Fruit fly (Drosophila melanogaster): ENCODE results near the gene Sox102F.

dm6 chr4:844468-844867, 10.3 kb upstream of the Sox102F start, which contains the start of gene fd102C:
- TF ChIP-seq psq (optimal IDR thresholded peaks at IDR 0.05) (no peak), EcR (GFP tag; optimal IDR thresholded peaks at IDR 0.05) (no peak), pan (optimal IDR thresholded peaks at IDR 0.05) (no peak), usp (GFP tag; optimal IDR thresholded peaks at IDR 0.05) (no peak), CG8478 (optimal IDR thresholded peaks at IDR 0.05) (no peak)
